Worm (Caenorhabditis elegans) whole organism, young adult: ENCODE measurements around the gene EEED8.14.

Experiments used
- D2030.7 ChIP-seq: fragments of 200-800 bp; sonication (Bioruptor generic); IDR thresholded peaks from 2 replicates; pipeline ENCODE4 v1.3.6; 2022; ENCODE audit warnings: missing genetic modification reagents, missing genetic modification characterization, missing compliant biosample characterization
- F23B12.7 ChIP-seq: sonication (generic microtip); optimal IDR thresholded peaks from 2 replicates; lab custom pipeline; 2017; ENCODE audit warnings: missing genetic modification characterization, mild to moderate bottlenecking, missing compliant biosample characterization, antibody characterized with exemption, moderate library complexity; ENCODE audit not compliant: insufficient read depth
- F37B4.10 ChIP-seq: fragments of 200-800 bp; sonication (Bioruptor generic); IDR thresholded peaks from 2 replicates; pipeline ENCODE4 v1.3.6; 2022; ENCODE audit warnings: missing genetic modification characterization, missing compliant biosample characterization
- F57C9.4 ChIP-seq: sonication (generic microtip); optimal IDR thresholded peaks from 2 replicates; lab custom pipeline; 2017; ENCODE audit warnings: mild to moderate bottlenecking, missing genetic modification characterization, missing compliant biosample characterization
- Y79H2A.3 ChIP-seq: fragments of 200-800 bp; sonication (Bioruptor generic); conservative IDR thresholded peaks from 2 replicates; pipeline ENCODE4 v1.3.6; 2022; ENCODE audit warnings: missing genetic modification reagents, missing genetic modification characterization, missing compliant biosample characterization
- akir-1 ChIP-seq: fragments of 200-800 bp; sonication (Bioruptor generic); optimal IDR thresholded peaks from 2 replicates; lab custom pipeline; 2018; ENCODE audit warnings: mild to moderate bottlenecking, missing genetic modification characterization, moderate library complexity, missing compliant biosample characterization
- athp-1 ChIP-seq: sonication (generic microtip); optimal IDR thresholded peaks from 2 replicates; lab custom pipeline; 2017; ENCODE audit warnings: mild to moderate bottlenecking, missing genetic modification characterization, missing compliant biosample characterization
- attf-3 ChIP-seq: fragments of 200-800 bp; sonication (Bioruptor generic); conservative IDR thresholded peaks from 2 replicates; pipeline ENCODE4 v1.3.6; 2022; ENCODE audit warnings: missing genetic modification reagents, missing genetic modification characterization, missing compliant biosample characterization
- bed-2 ChIP-seq: fragments of 200-800 bp; sonication (Bioruptor generic); IDR thresholded peaks from 2 replicates; pipeline ENCODE4 v1.3.6; 2022; ENCODE audit warnings: missing genetic modification reagents, missing genetic modification characterization, missing compliant biosample characterization
- ceh-100 ChIP-seq: fragments of 200-800 bp; sonication (Bioruptor generic); IDR thresholded peaks from 2 replicates; pipeline ENCODE4 v1.3.6; 2022; ENCODE audit warnings: missing genetic modification reagents, missing genetic modification characterization, missing compliant biosample characterization
- ceh-27 ChIP-seq: fragments of 200-800 bp; sonication (Bioruptor generic); optimal IDR thresholded peaks from 2 replicates; lab custom pipeline; 2018; ENCODE audit warnings: mild to moderate bottlenecking, missing genetic modification characterization, moderate library complexity, missing compliant biosample characterization
- die-1 ChIP-seq: sonication (generic microtip); optimal IDR thresholded peaks from 2 replicates; lab custom pipeline; 2016; ENCODE audit warnings: missing genotype, mild to moderate bottlenecking, missing genetic modification characterization, missing compliant biosample characterization
- egl-18 ChIP-seq: fragments of 200-800 bp; sonication (Bioruptor generic); IDR thresholded peaks from 2 replicates; pipeline ENCODE4 v1.3.6; 2022; ENCODE audit warnings: missing genetic modification reagents, missing genetic modification characterization, missing compliant biosample characterization
- ekl-4 ChIP-seq: fragments of 200-800 bp; sonication (Bioruptor generic); IDR thresholded peaks from 2 replicates; pipeline ENCODE4 v1.3.6; 2022; ENCODE audit warnings: missing genetic modification reagents, missing genetic modification characterization, missing compliant biosample characterization
- hlh-26 ChIP-seq: fragments of 200-800 bp; sonication (Bioruptor generic); conservative IDR thresholded peaks from 2 replicates; pipeline ENCODE4 v1.3.6; 2022; ENCODE audit warnings: missing genetic modification reagents, missing genetic modification characterization, missing compliant biosample characterization
- hmg-1.2 ChIP-seq: fragments of 200-800 bp; sonication (Bioruptor generic); IDR thresholded peaks from 2 replicates; pipeline ENCODE4 v1.3.6; 2022; ENCODE audit warnings: missing genetic modification reagents, missing genetic modification characterization, missing compliant biosample characterization
- lin-54 ChIP-seq: fragments of 200-800 bp; sonication (Bioruptor generic); optimal IDR thresholded peaks from 2 replicates; lab custom pipeline; 2018; ENCODE audit warnings: mild to moderate bottlenecking, missing genetic modification characterization, missing compliant biosample characterization
- mcd-1 ChIP-seq: fragments of 200-800 bp; sonication (Bioruptor generic); IDR thresholded peaks from 2 replicates; pipeline ENCODE4 v1.3.6; 2022; ENCODE audit warnings: missing genetic modification reagents, missing genetic modification characterization, missing compliant biosample characterization
- mxl-1 ChIP-seq: sonication (generic microtip); optimal IDR thresholded peaks from 2 replicates; lab custom pipeline; 2016; ENCODE audit warnings: missing genetic modification characterization, missing compliant biosample characterization
- nfya-1 ChIP-seq: sonication (generic microtip); optimal IDR thresholded peaks from 2 replicates; lab custom pipeline; 2017; ENCODE audit warnings: antibody characterized with exemption, missing compliant biosample characterization, missing genetic modification characterization, borderline replicate concordance; ENCODE audit not compliant: insufficient read depth
- nhr-27 ChIP-seq: fragments of 200-800 bp; sonication (Bioruptor generic); optimal IDR thresholded peaks from 2 replicates; lab custom pipeline; 2018; ENCODE audit warnings: mild to moderate bottlenecking, missing genetic modification characterization, moderate library complexity, missing compliant biosample characterization
- pha-4 ChIP-seq: fragments of 150-350 bp; sonication (generic microtip); optimal IDR thresholded peaks from 2 replicates; lab custom pipeline; 2014; ENCODE audit warnings: missing biosample characterization, missing genetic modification reagents, missing genetic modification characterization
- repo-1 ChIP-seq: sonication (generic microtip); optimal IDR thresholded peaks from 2 replicates; lab custom pipeline; 2017; ENCODE audit warnings: mild to moderate bottlenecking, missing genetic modification characterization, missing compliant biosample characterization
- rpc-1 ChIP-seq, 2 experiments: fragments of 150-350 bp in 1 of 2; sonication (generic microtip) in 1 of 2; optimal IDR thresholded peaks; 2 replicates each; lab custom pipeline; 2014 to 2018; ENCODE audit warnings: missing biosample characterization in 1 of 2, missing genetic modification characterization in 1 of 2, missing genetic modification reagents in 1 of 2, missing genotype in 1 of 2
- snpc-1.3 ChIP-seq: sonication (generic microtip); optimal IDR thresholded peaks from 2 replicates; lab custom pipeline; 2017; ENCODE audit warnings: missing genetic modification characterization, mild to moderate bottlenecking, missing compliant biosample characterization, antibody characterized with exemption, moderate library complexity, missing genotype, missing genetic modification reagents; ENCODE audit not compliant: insufficient read depth
- ztf-28 ChIP-seq: fragments of 200-800 bp; sonication (Bioruptor generic); IDR thresholded peaks from 2 replicates; pipeline ENCODE4 v1.3.6; 2022; ENCODE audit warnings: missing genetic modification reagents, missing genetic modification characterization, missing compliant biosample characterization
- ztf-3 ChIP-seq: fragments of 200-800 bp; sonication (Bioruptor generic); optimal IDR thresholded peaks from 2 replicates; lab custom pipeline; 2018; ENCODE audit warnings: mild to moderate bottlenecking, missing genetic modification characterization, missing compliant biosample characterization
- ztf-6 ChIP-seq: fragments of 200-800 bp; sonication (Bioruptor generic); IDR thresholded peaks from 2 replicates; pipeline ENCODE4 v1.3.6; 2022; ENCODE audit warnings: missing genetic modification reagents, missing genetic modification characterization, missing compliant biosample characterization

Gene EEED8.14

DNA sequence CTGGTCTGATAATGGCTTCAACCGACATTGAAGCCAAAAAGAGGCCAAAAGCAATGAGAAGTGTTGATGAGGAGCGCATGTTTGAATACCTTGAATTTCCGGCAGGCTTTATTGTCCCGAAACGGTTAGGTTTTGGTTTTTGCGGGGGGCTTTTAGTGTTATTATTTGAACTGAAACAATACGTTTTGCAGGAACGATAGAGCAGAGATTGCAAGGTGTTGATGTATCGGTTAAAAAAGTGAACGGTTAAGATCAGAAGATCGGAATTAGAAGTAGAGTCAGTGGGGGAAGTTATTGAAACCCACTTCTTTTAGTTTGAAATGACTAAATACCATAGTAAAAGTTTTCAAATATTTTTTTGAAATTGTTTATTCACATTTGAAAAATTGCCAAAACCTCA lies 6.3 kb downstream of the EEED8.14 start, which contains the start of gene clec-141 (continued):
- no peak for TF ChIP-seq ztf-28 (GFP tag; lab: Robert Waterston, UW)
- TF ChIP-seq, all 124 proteins: peak for 0

DNA sequence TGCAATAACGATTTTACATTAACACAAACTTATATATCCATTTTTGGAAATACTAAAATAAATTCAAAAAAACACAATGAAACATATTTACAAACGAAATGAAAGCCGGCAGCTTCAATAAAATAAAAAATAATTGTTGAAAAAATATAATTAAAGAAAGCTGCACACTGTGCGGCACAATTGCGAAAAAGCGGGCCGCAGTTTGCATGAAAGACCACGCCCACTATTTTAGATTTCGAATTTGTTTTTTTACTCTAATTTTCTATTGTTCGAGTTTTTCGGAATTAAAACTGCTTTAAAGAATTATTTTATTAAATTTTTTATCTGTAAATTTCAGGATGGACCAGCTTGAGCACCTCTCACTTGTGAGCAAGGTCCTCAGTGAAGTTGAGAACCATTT lies 14.7 kb downstream of the EEED8.14 start, which contains the start of gene mog-5:
TSS of gene mog-5 (plus strand) at position 338 of the 400 bp plus-strand sequence.
- peak; percentile 14 for TF ChIP-seq rpc-1 (optimal IDR thresholded peaks at IDR 0.05; lab: Kevin White, UChicago)
- no peak for TF ChIP-seq rpc-1 (tag; optimal IDR thresholded peaks at IDR 0.05; lab: Kevin White, UChicago)
- TF ChIP-seq pha-4 (tag; lab: Kevin White, UChicago): peak; percentile 22
- TF ChIP-seq snpc-1.3 (tag; lab: Kevin White, UChicago): peak; percentile 23
- no peak for TF ChIP-seq D2030.7 (GFP tag; lab: Robert Waterston, UW)

DNA sequence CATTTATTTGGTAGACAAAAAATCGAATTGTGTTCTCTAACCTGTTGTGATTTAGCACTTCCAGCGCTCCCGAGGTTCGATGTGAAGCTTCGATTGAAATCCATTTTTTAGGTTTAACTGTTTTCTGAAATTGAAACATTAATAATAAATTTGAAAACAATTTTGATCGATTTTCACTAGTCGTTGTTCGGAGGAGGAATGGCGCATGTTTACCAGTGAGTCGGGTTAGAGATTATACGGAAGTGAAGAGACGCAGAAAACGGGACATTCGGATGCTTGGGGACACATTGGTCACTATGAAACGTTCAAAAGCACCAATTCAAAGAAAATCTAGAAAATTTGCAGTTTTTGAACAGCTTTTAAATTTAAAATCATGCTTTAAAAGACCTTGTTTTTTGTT lies 15.1 kb downstream of the EEED8.14 start, which contains the start of gene fbxl-3:
TSS of gene fbxl-3 (minus strand) at position 124 of the 400 bp plus-strand sequence.
- TF ChIP-seq mxl-1 (tag; lab: Kevin White, UChicago) (no peak), hmg-1.2 (GFP tag; lab: Robert Waterston, UW) (peak; percentile 83; the same call in 1 of the 2 replicates)

DNA sequence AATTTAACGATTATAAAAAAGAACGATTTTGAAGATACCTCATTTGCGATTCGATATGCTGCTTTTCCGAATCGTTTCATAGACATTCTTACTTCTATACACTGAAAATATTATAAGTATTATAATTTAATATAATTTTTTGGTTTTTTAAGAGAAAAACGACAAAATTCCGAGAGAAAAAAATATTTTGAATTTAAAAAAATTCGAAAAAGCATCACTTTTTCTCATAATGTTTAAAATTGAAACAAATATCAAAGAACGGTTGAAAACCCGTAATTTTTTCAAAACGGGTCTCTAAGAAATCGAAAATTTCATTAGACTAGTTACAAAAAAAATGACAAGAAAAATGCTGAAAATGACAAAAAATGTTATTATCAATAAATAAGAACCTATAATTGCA lies 18.3 kb downstream of the EEED8.14 start, which contains the start of gene pink-1:
TSS of gene pink-1 (minus strand) at position 101 of the 400 bp plus-strand sequence.
- TF ChIP-seq attf-3 (no peak), Y79H2A.3 (GFP tag; lab: Robert Waterston, UW) (no peak), ztf-3 (GFP tag; lab: Kevin White, UChicago) (no peak)

DNA sequence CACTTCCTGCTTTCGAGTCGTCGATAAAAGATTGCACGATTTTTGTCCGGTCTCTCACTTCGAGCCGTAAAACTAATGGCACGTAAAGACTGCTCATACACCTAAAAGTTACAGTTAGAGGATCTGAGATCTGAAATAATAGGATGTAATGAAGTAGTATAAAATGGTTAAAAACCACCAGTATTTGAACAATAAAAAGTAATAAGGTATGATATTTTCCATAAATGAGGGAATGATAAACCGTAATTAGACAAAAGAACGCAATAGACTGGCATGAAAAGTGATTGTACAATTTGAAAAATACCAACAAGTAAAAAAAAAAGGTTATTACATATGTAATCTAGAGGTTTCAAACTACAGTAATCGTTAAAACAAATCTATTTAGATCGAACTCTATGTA lies 20.8 kb downstream of the EEED8.14 start, which contains the start of gene brap-2:
TSS of gene brap-2 (minus strand) at position 101 of the 400 bp plus-strand sequence.
- TF ChIP-seq F37B4.10 (GFP tag; lab: Robert Waterston, UW) (no peak), egl-18 (GFP tag; lab: Robert Waterston, UW) (no peak), nfya-1 (no peak), ceh-27 (no peak), ztf-6 (GFP tag; lab: Robert Waterston, UW) (no peak), ceh-100 (GFP tag; lab: Robert Waterston, UW) (no peak), bed-2 (GFP tag; lab: Robert Waterston, UW) (no peak), ekl-4 (GFP tag; lab: Robert Waterston, UW) (no peak), D2030.7 (GFP tag; lab: Robert Waterston, UW) (no peak), mcd-1 (GFP tag; lab: Robert Waterston, UW) (no peak), F57C9.4 (tag; lab: Kevin White, UChicago) (no peak), die-1 (no peak)
- TF ChIP-seq, all 124 proteins: peak for 0

DNA sequence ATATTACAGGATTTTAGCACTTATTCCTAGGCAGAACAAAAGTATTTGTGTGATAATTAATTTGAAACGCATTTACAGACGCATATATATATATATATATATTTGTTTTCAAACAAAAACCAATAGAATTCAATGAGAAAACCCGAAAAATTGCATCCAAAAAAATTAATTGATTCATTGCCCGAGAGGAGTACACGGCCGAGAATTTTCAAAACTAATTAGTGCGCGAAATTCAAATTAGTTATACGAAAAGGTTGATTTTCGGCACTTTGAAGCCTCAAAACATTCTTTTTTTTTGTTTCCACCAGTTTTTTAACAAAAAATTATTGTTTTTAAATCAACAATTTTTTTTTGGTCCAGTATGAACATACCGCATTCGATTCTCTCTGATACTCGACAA lies 22.4 kb downstream of the EEED8.14 start:
- TF ChIP-seq hlh-26 (GFP tag; lab: Robert Waterston, UW): no peak
- no peak for TF ChIP-seq athp-1
- TF ChIP-seq F23B12.7 (tag; lab: Kevin White, UChicago): no peak
- TF ChIP-seq repo-1 (tag; lab: Kevin White, UChicago): no peak
- no peak for TF ChIP-seq akir-1
- peak; percentile 25 for TF ChIP-seq lin-54 (GFP tag; lab: Kevin White, UChicago)
- no peak for TF ChIP-seq mcd-1 (GFP tag; lab: Robert Waterston, UW)
- no peak for TF ChIP-seq nhr-27
- TF ChIP-seq, all 124 proteins: peak for 1
